Fruit fly (Drosophila melanogaster) whole organism, embryonic: ENCODE measurements around the gene Gyf.

Experiments used
- Abd-B ChIP-seq: fragments of 200-800 bp; sonication (Bioruptor generic); optimal IDR thresholded peaks from 2 replicates; lab custom pipeline; 2018; ENCODE audit warnings: missing biosample characterization, mild to moderate bottlenecking, missing genetic modification characterization, moderate library complexity
- B-H2 ChIP-seq: fragments of 200-800 bp; sonication (Bioruptor generic); optimal IDR thresholded peaks from 2 replicates; lab custom pipeline; 2018; ENCODE audit warnings: missing biosample characterization, mild to moderate bottlenecking, missing genetic modification characterization
- BEAF-32 ChIP-seq: fragments of 200-800 bp; sonication (Bioruptor generic); optimal IDR thresholded peaks from 3 replicates; lab custom pipeline; 2017; ENCODE audit warnings: missing biosample characterization, missing genetic modification characterization, mild to moderate bottlenecking, moderate library complexity, missing genetic modification reagents
- CG10267 ChIP-seq: fragments of 200-800 bp; sonication (Bioruptor generic); optimal IDR thresholded peaks from 2 replicates; lab custom pipeline; 2018; ENCODE audit warnings: missing biosample characterization, mild to moderate bottlenecking, missing genetic modification characterization, moderate library complexity
- CG13296 ChIP-seq: fragments of 200-800 bp; sonication (Bioruptor generic); optimal IDR thresholded peaks from 3 replicates; lab custom pipeline; 2018; ENCODE audit warnings: missing biosample characterization, mild to moderate bottlenecking, missing genetic modification characterization
- CG14050 ChIP-seq: fragments of 200-800 bp; sonication (Bioruptor generic); IDR thresholded peaks from 3 replicates; pipeline ENCODE4 v1.3.6; 2022; ENCODE audit warnings: missing biosample characterization, missing genetic modification characterization
- CG15011 ChIP-seq: fragments of 200-800 bp; sonication (Bioruptor generic); optimal IDR thresholded peaks from 3 replicates; lab custom pipeline; 2018; ENCODE audit warnings: missing biosample characterization, mild to moderate bottlenecking, missing genetic modification characterization
- CG15696 ChIP-seq: fragments of 200-800 bp; sonication (Bioruptor generic); optimal IDR thresholded peaks from 2 replicates; lab custom pipeline; 2019; ENCODE audit warnings: missing biosample characterization, mild to moderate bottlenecking, missing genetic modification characterization, moderate library complexity
- CG17612 ChIP-seq: fragments of 200-800 bp; sonication (Bioruptor generic); IDR thresholded peaks from 2 replicates; pipeline ENCODE4 v1.3.6; 2022; ENCODE audit warnings: missing biosample characterization, missing genetic modification characterization
- CG18599 ChIP-seq: fragments of 200-800 bp; sonication (Bioruptor generic); optimal IDR thresholded peaks from 3 replicates; lab custom pipeline; 2017; ENCODE audit warnings: missing biosample characterization, missing genetic modification characterization, mild to moderate bottlenecking, moderate library complexity, missing genetic modification reagents
- CG2129 ChIP-seq: fragments of 200-800 bp; sonication (Bioruptor generic); IDR thresholded peaks from 2 replicates; pipeline ENCODE4 v1.3.6; 2022; ENCODE audit warnings: missing biosample characterization, missing genetic modification characterization; ENCODE audit not compliant: partially characterized antibody
- CG2199 ChIP-seq: fragments of 200-800 bp; sonication (Bioruptor generic); IDR thresholded peaks from 3 replicates; pipeline ENCODE4 v1.3.6; 2022; ENCODE audit warnings: missing biosample characterization, missing genetic modification characterization
- CG2889 ChIP-seq: fragments of 200-800 bp; sonication (Bioruptor generic); IDR thresholded peaks from 3 replicates; pipeline ENCODE4 v1.3.6; 2022; ENCODE audit warnings: missing biosample characterization, missing genetic modification characterization
- CG31224 ChIP-seq: fragments of 200-800 bp; sonication (Bioruptor generic); IDR thresholded peaks from 2 replicates; pipeline ENCODE4 v1.3.6; 2022; ENCODE audit warnings: missing biosample characterization, missing genetic modification characterization
- CG3995 ChIP-seq: fragments of 200-800 bp; sonication (Bioruptor generic); optimal IDR thresholded peaks from 3 replicates; lab custom pipeline; 2016; ENCODE audit warnings: missing biosample characterization, missing genetic modification characterization
- CG4282 ChIP-seq: fragments of 200-800 bp; sonication (Bioruptor generic); optimal IDR thresholded peaks from 2 replicates; lab custom pipeline; 2016; ENCODE audit warnings: missing biosample characterization, missing genetic modification characterization
- CG7786 ChIP-seq: fragments of 200-800 bp; sonication (Bioruptor generic); optimal IDR thresholded peaks from 2 replicates; lab custom pipeline; 2016; ENCODE audit warnings: missing biosample characterization, missing genetic modification characterization
- CG8388 ChIP-seq: fragments of 200-800 bp; sonication (Bioruptor generic); optimal IDR thresholded peaks from 2 replicates; lab custom pipeline; 2019; ENCODE audit warnings: missing biosample characterization, mild to moderate bottlenecking, missing genetic modification characterization, moderate library complexity
- Dad ChIP-seq: fragments of 200-800 bp; sonication (Bioruptor generic); optimal IDR thresholded peaks from 3 replicates; lab custom pipeline; 2016; ENCODE audit warnings: missing biosample characterization, missing genetic modification characterization
- H15 ChIP-seq: fragments of 200-800 bp; sonication (Bioruptor generic); IDR thresholded peaks from 3 replicates; pipeline ENCODE4 v1.3.6; 2022; ENCODE audit warnings: missing biosample characterization, missing genetic modification characterization
- Kr ChIP-seq: fragments of 200-800 bp; sonication (Bioruptor generic); optimal IDR thresholded peaks from 2 replicates; lab custom pipeline; 2017; ENCODE audit warnings: missing biosample characterization, mild to moderate bottlenecking, missing genetic modification characterization
- MTF-1 ChIP-seq: fragments of 200-800 bp; sonication (Bioruptor generic); optimal IDR thresholded peaks from 2 replicates; lab custom pipeline; 2018; ENCODE audit warnings: missing biosample characterization, mild to moderate bottlenecking, missing genetic modification characterization, borderline replicate concordance
- Meics ChIP-seq: fragments of 200-800 bp; sonication (Bioruptor generic); optimal IDR thresholded peaks from 2 replicates; lab custom pipeline; 2017; ENCODE audit warnings: missing biosample characterization, mild to moderate bottlenecking, missing genetic modification characterization
- Opbp ChIP-seq: fragments of 200-800 bp; sonication (Bioruptor generic); IDR thresholded peaks from 3 replicates; pipeline ENCODE4 v1.3.6; 2022; ENCODE audit warnings: missing biosample characterization, missing genetic modification characterization; ENCODE audit not compliant: partially characterized antibody
- Poxn ChIP-seq: fragments of 200-800 bp; sonication (Bioruptor generic); IDR thresholded peaks from 2 replicates; pipeline ENCODE4 v1.3.6; 2022; ENCODE audit warnings: missing biosample characterization, missing genetic modification characterization
- Xrp1 ChIP-seq: fragments of 200-800 bp; sonication (Bioruptor generic); IDR thresholded peaks from 2 replicates; pipeline ENCODE4 v1.3.6; 2022; ENCODE audit warnings: missing biosample characterization, missing genetic modification characterization
- ab ChIP-seq: fragments of 200-800 bp; sonication (Bioruptor generic); optimal IDR thresholded peaks from 2 replicates; lab custom pipeline; 2016; ENCODE audit warnings: missing biosample characterization, missing genetic modification characterization
- ap ChIP-seq: fragments of 200-800 bp; sonication (Bioruptor generic); IDR thresholded peaks from 2 replicates; pipeline ENCODE4 v1.3.6; 2022; ENCODE audit warnings: missing biosample characterization, missing genetic modification characterization
- bowl ChIP-seq: fragments of 200-800 bp; sonication (Bioruptor generic); IDR thresholded peaks from 2 replicates; pipeline ENCODE4 v1.3.6; 2022; ENCODE audit warnings: missing biosample characterization, missing genetic modification characterization
- chif ChIP-seq, 2 experiments: fragments of 200-800 bp; sonication (Bioruptor generic); optimal IDR thresholded peaks; 3 replicates each; lab custom pipeline; 2016; ENCODE audit warnings: missing biosample characterization in 2 of 2, missing genetic modification characterization in 2 of 2
- croc ChIP-seq: fragments of 200-800 bp; sonication (Bioruptor generic); conservative IDR thresholded peaks from 3 replicates; pipeline ENCODE4 v1.3.6; 2022; ENCODE audit warnings: missing biosample characterization, missing genetic modification characterization
- danr ChIP-seq: fragments of 200-800 bp; sonication (Bioruptor generic); IDR thresholded peaks from 2 replicates; pipeline ENCODE4 v1.3.6; 2022; ENCODE audit warnings: missing biosample characterization, missing genetic modification characterization
- dmrt99B ChIP-seq: fragments of 200-800 bp; sonication (Bioruptor generic); optimal IDR thresholded peaks from 2 replicates; lab custom pipeline; 2018; ENCODE audit warnings: missing biosample characterization, mild to moderate bottlenecking, missing genetic modification characterization, moderate library complexity
- emc ChIP-seq: fragments of 200-800 bp; sonication (Bioruptor generic); optimal IDR thresholded peaks from 2 replicates; lab custom pipeline; 2016; ENCODE audit warnings: missing biosample characterization, missing genetic modification characterization
- kah ChIP-seq: fragments of 200-800 bp; sonication (Bioruptor generic); optimal IDR thresholded peaks from 2 replicates; lab custom pipeline; 2018; ENCODE audit warnings: missing biosample characterization, mild to moderate bottlenecking, missing genetic modification characterization
- ken ChIP-seq: fragments of 200-800 bp; sonication (Bioruptor generic); IDR thresholded peaks from 3 replicates; pipeline ENCODE4 v1.3.6; 2022; ENCODE audit warnings: missing biosample characterization, missing genetic modification characterization
- nau ChIP-seq: fragments of 200-800 bp; sonication (Bioruptor generic); optimal IDR thresholded peaks from 3 replicates; lab custom pipeline; 2017; ENCODE audit warnings: missing biosample characterization, mild to moderate bottlenecking, missing genetic modification characterization, missing genetic modification reagents
- onecut ChIP-seq: fragments of 200-800 bp; sonication (Bioruptor generic); IDR thresholded peaks from 2 replicates; pipeline ENCODE4 v1.3.6; 2022; ENCODE audit warnings: missing biosample characterization, missing genetic modification characterization
- prd ChIP-seq, 3 experiments: fragments of >200 bp in 2 of 3; fragments of 200-800 bp in 1 of 3; sonication (Bioruptor generic) in 1 of 3; optimal IDR thresholded peaks in 2 of 3; IDR thresholded peaks in 1 of 3; 2 replicates in 2 of 3; 3 replicates in 1 of 3; pipeline versions ENCODE4 v1.3.6 to Lab custom; 2017 to 2022; ENCODE audit warnings: missing biosample characterization in 1 of 3, missing genetic modification characterization in 1 of 3
- pzg ChIP-seq: fragments of 200-800 bp; sonication (Bioruptor generic); optimal IDR thresholded peaks from 3 replicates; lab custom pipeline; 2018; ENCODE audit warnings: missing biosample characterization, mild to moderate bottlenecking, missing genetic modification characterization, moderate library complexity
- sens ChIP-seq: fragments of 200-800 bp; sonication (Bioruptor generic); peaks from one replicate; lab custom pipeline; 2016; ENCODE audit warnings: missing biosample characterization, missing genetic modification characterization
- tio ChIP-seq: fragments of 200-800 bp; sonication (Bioruptor generic); optimal IDR thresholded peaks from 2 replicates; lab custom pipeline; 2017; ENCODE audit warnings: missing biosample characterization, missing genetic modification characterization, inconsistent platforms
- tll ChIP-seq, 2 experiments: fragments of 200-800 bp in 1 of 2; fragments of >200 bp in 1 of 2; sonication (Bioruptor generic) in 1 of 2; optimal IDR thresholded peaks; 2 replicates each; lab custom pipeline; 2017 to 2019; ENCODE audit warnings: missing biosample characterization in 2 of 2, missing genetic modification characterization in 2 of 2, mild to moderate bottlenecking in 1 of 2, moderate library complexity in 1 of 2
- trh ChIP-seq: fragments of 200-800 bp; sonication (Bioruptor generic); optimal IDR thresholded peaks from 2 replicates; lab custom pipeline; 2016; ENCODE audit warnings: missing biosample characterization, missing genetic modification characterization
- wek ChIP-seq: fragments of 200-800 bp; sonication (Bioruptor generic); optimal IDR thresholded peaks from 3 replicates; lab custom pipeline; 2018; ENCODE audit warnings: missing biosample characterization, mild to moderate bottlenecking, missing genetic modification characterization, moderate library complexity
- wor ChIP-seq: fragments of 200-800 bp; sonication (Bioruptor generic); IDR thresholded peaks from 2 replicates; pipeline ENCODE4 v1.3.6; 2022; ENCODE audit warnings: missing biosample characterization, missing genetic modification characterization
- zfh1 ChIP-seq: fragments of 200-800 bp; sonication (Bioruptor generic); IDR thresholded peaks from 3 replicates; pipeline ENCODE4 v1.3.6; 2022; ENCODE audit warnings: missing biosample characterization, missing genetic modification characterization

The Gyf gene

dm6 chr4:807422-808391, 59.1 kb downstream of the Gyf start (continued):
- peak; percentile 67 for TF ChIP-seq CG15011 (GFP tag; lab: Kevin White, UChicago)
- TF ChIP-seq Poxn (GFP tag; lab: Robert Waterston, UW) = no peak
- TF ChIP-seq Abd-B (GFP tag; lab: Kevin White, UChicago) = no peak
- TF ChIP-seq CG2199 = 0 out of 3 replicates have a peak, but pooled peaks have one; percentile 68
- TF ChIP-seq sens (GFP tag; lab: Kevin White, UChicago) = peak; percentile 99
- TF ChIP-seq CG15696 = peak; percentile 64
- TF ChIP-seq tio (GFP tag; lab: Kevin White, UChicago) = peak; percentile 93
- no peak for TF ChIP-seq pzg
- TF ChIP-seq ab (GFP tag; lab: Kevin White, UChicago) = peak; percentile 58
- peak; percentile 59 for TF ChIP-seq onecut
- TF ChIP-seq trh (GFP tag; lab: Kevin White, UChicago) = peak; percentile 48
- no peak for TF ChIP-seq Kr (GFP tag; lab: Kevin White, UChicago)
- peak; percentile 64; the same call in 2 of the 3 replicates for TF ChIP-seq H15
- TF ChIP-seq CG2129 (GFP tag; lab: Robert Waterston, UW) = no peak
- TF ChIP-seq ken (GFP tag; lab: Robert Waterston, UW) = peak; percentile 63; the same call in 1 of the 3 replicates
- no peak for TF ChIP-seq prd (optimal IDR thresholded peaks at IDR 0.05; lab: Kevin White, UChicago)
- TF ChIP-seq prd (GFP tag; IDR thresholded peaks at IDR 0.05; lab: Robert Waterston, UW) = peak; percentile 80
- TF ChIP-seq CG7786 = peak; percentile 79
- peak; percentile 79 for TF ChIP-seq CG8388
- TF ChIP-seq CG2889 (GFP tag; lab: Robert Waterston, UW) = peak; percentile 35; the same call in 1 of the 3 replicates
- peak; percentile 65 for TF ChIP-seq CG4282
- TF ChIP-seq danr (GFP tag; lab: Robert Waterston, UW) = 0 out of 2 replicates have a peak, but pooled peaks have one; percentile 47
- peak; percentile 36; the same call in 1 of the 2 replicates for TF ChIP-seq ap
- TF ChIP-seq nau (GFP tag; lab: Kevin White, UChicago) = peak; percentile 63
- peak; percentile 90 for TF ChIP-seq dmrt99B (tag; lab: Kevin White, UChicago)
- TF ChIP-seq CG14050 (GFP tag; lab: Robert Waterston, UW) = peak; percentile 68
- TF ChIP-seq CG31224 = no peak; the same call in none of the 2 replicates
- TF ChIP-seq tll (GFP tag; optimal IDR thresholded peaks at IDR 0.05; lab: Kevin White, UChicago) = no peak
- peak; percentile 62 for TF ChIP-seq kah
- TF ChIP-seq CG10267 (tag; lab: Kevin White, UChicago) = peak; percentile 74
- TF ChIP-seq CG13296 (GFP tag; lab: Kevin White, UChicago) = peak; percentile 78
- TF ChIP-seq MTF-1 = no peak
- TF ChIP-seq B-H2 = peak; percentile 22
- TF ChIP-seq CG17612 = no peak
- no peak for TF ChIP-seq emc (GFP tag; lab: Kevin White, UChicago)
- peak; percentile 64; the same call in 2 of the 3 replicates for TF ChIP-seq croc
- peak; percentile 79 for TF ChIP-seq Xrp1
- no peak for TF ChIP-seq Opbp (GFP tag; lab: Robert Waterston, UW)
- peak; percentile 51; the same call in 1 of the 3 replicates for TF ChIP-seq zfh1
- no peak for TF ChIP-seq bowl (GFP tag; lab: Robert Waterston, UW)
- no peak for TF ChIP-seq BEAF-32 (GFP tag; lab: Kevin White, UChicago)
- peak; percentile 81 for TF ChIP-seq wor
- TF ChIP-seq chif (GFP tag; optimal IDR thresholded peaks at IDR 0.05; lab: Kevin White, UChicago) = peak; percentile 75 to 90
- no peak for TF ChIP-seq CG3995
- TF ChIP-seq wek (GFP tag; lab: Kevin White, UChicago) = no peak
- TF ChIP-seq Meics (GFP tag; lab: Kevin White, UChicago) = peak; percentile 88
- TF ChIP-seq Dad (GFP tag; lab: Kevin White, UChicago) = peak; percentile 53
- peak; percentile 85 for TF ChIP-seq CG18599
